Fruit fly (Drosophila melanogaster): Measurements from ENCODE around the gene RpL22.

- TF ChIP-seq CG10669 (GFP tag; optimal IDR thresholded peaks at IDR 0.05) (peak; percentile 33), CG16779 (tag; optimal IDR thresholded peaks at IDR 0.05) (no peak), vri (GFP tag; optimal IDR thresholded peaks at IDR 0.05) (peak; percentile 49), OdsH (GFP tag; optimal IDR thresholded peaks at IDR 0.05) (peak; percentile 36), dac (GFP tag; optimal IDR thresholded peaks at IDR 0.05) (no peak), CG6854 (GFP tag; optimal IDR thresholded peaks at IDR 0.05) (peak; percentile 77), Sox102F (GFP tag; optimal IDR thresholded peaks at IDR 0.05) (peak; percentile 65), CG10631 (GFP tag; optimal IDR thresholded peaks at IDR 0.05) (peak; percentile 48), pdm3 (GFP tag; optimal IDR thresholded peaks at IDR 0.05) (peak; percentile 28), Ets21C (GFP tag; optimal IDR thresholded peaks at IDR 0.05) (no peak), CG6163 (GFP tag; IDR thresholded peaks at IDR 0.05) (peak; percentile 75), Lpt (GFP tag; optimal IDR thresholded peaks at IDR 0.05) (no peak), salr (GFP tag; optimal IDR thresholded peaks at IDR 0.05) (peak in 1 of 2 experiments; percentile 52), cyc (GFP tag; optimal IDR thresholded peaks at IDR 0.05) (peak; percentile 19)
These were observed 3.0 kb upstream of the RpL22 start for dm6 chrX:767928-768327.
